Worm (Caenorhabditis elegans) whole organism, mixed stage, embryonic: Measurements from ENCODE around the gene cwc-15.

Source experiments
- ces-1 ChIP-seq: fragments of 150-350 bp; optimal IDR thresholded peaks from 2 replicates; lab custom pipeline; 2014; ENCODE audit warnings: missing biosample characterization, missing genetic modification reagents, missing genetic modification characterization
- elt-3 ChIP-seq: fragments of 150-350 bp; optimal IDR thresholded peaks from 2 replicates; lab custom pipeline; 2014; ENCODE audit warnings: missing biosample characterization, missing genetic modification characterization
- hlh-1 ChIP-seq: fragments of 150-350 bp; optimal IDR thresholded peaks from 2 replicates; lab custom pipeline; 2014; ENCODE audit warnings: missing biosample characterization, missing genetic modification reagents, missing genetic modification characterization
- mab-5 ChIP-seq: fragments of 150-350 bp; optimal IDR thresholded peaks from 2 replicates; lab custom pipeline; 2014; ENCODE audit warnings: missing biosample characterization, missing genetic modification characterization
- unc-39 ChIP-seq: fragments of 150-350 bp; optimal IDR thresholded peaks from 2 replicates; lab custom pipeline; 2014; ENCODE audit warnings: missing biosample characterization, missing genetic modification characterization

- no peak for TF ChIP-seq hlh-1 (tag; lab: Kevin White, UChicago)
- TF ChIP-seq unc-39 (tag; lab: Kevin White, UChicago): no peak
- no peak for TF ChIP-seq ces-1 (GFP tag; lab: Kevin White, UChicago)
- no peak for TF ChIP-seq mab-5 (tag; lab: Kevin White, UChicago)
- TF ChIP-seq elt-3 (tag; lab: Kevin White, UChicago): no peak
Measured at ce11 chrV:15974836-15975235, 48.3 kb upstream of the cwc-15 start, which contains the start of gene sru-22.
